Fruit fly (Drosophila melanogaster) whole organism, embryonic: ENCODE results near the gene loaf.

Experiments
- Awh ChIP-seq: fragments of 200-800 bp; sonication (Bioruptor generic); IDR thresholded peaks from 2 replicates; pipeline ENCODE4, ENCODE4 v1.3.6; 2022; ENCODE audit warnings: missing biosample characterization, missing genetic modification characterization
- BEAF-32 ChIP-seq: fragments of 200-800 bp; sonication (Bioruptor generic); optimal IDR thresholded peaks from 3 replicates; lab custom pipeline; 2017; ENCODE audit warnings: missing biosample characterization, missing genetic modification characterization, mild to moderate bottlenecking, moderate library complexity, missing genetic modification reagents
- Bgb ChIP-seq: fragments of 200-800 bp; sonication (Bioruptor generic); IDR thresholded peaks from 2 replicates; pipeline ENCODE4 v1.3.6; 2022; ENCODE audit warnings: missing biosample characterization, missing genetic modification characterization; ENCODE audit not compliant: partially characterized antibody
- CG10267 ChIP-seq: fragments of 200-800 bp; sonication (Bioruptor generic); optimal IDR thresholded peaks from 2 replicates; lab custom pipeline; 2018; ENCODE audit warnings: missing biosample characterization, mild to moderate bottlenecking, missing genetic modification characterization, moderate library complexity
- CG11247 ChIP-seq: fragments of 200-800 bp; sonication (Bioruptor generic); IDR thresholded peaks from 2 replicates; pipeline ENCODE4 v1.3.6; 2022; ENCODE audit warnings: missing biosample characterization, missing genetic modification characterization
- CG12299 ChIP-seq: fragments of 200-800 bp; sonication (Bioruptor generic); optimal IDR thresholded peaks from 2 replicates; lab custom pipeline; 2018; ENCODE audit warnings: missing biosample characterization, mild to moderate bottlenecking, missing genetic modification characterization
- CG12391 ChIP-seq: fragments of 200-800 bp; sonication (Bioruptor generic); optimal IDR thresholded peaks from 3 replicates; lab custom pipeline; 2018; ENCODE audit warnings: missing biosample characterization, mild to moderate bottlenecking, missing genetic modification characterization, moderate library complexity
- CG12659 ChIP-seq: fragments of 200-800 bp; sonication (Bioruptor generic); optimal IDR thresholded peaks from 3 replicates; lab custom pipeline; 2017; ENCODE audit warnings: mild to moderate bottlenecking, missing biosample characterization, missing genetic modification reagents, missing genetic modification characterization
- CG12942 ChIP-seq: fragments of 200-800 bp; sonication (Bioruptor generic); optimal IDR thresholded peaks from 3 replicates; lab custom pipeline; 2016; ENCODE audit warnings: missing biosample characterization, missing genetic modification characterization
- CG13624 ChIP-seq: fragments of 200-800 bp; sonication (Bioruptor generic); optimal IDR thresholded peaks from 2 replicates; lab custom pipeline; 2016; ENCODE audit warnings: missing biosample characterization, missing genetic modification characterization
- CG14710 ChIP-seq: fragments of 200-800 bp; sonication (Bioruptor generic); optimal IDR thresholded peaks from 3 replicates; lab custom pipeline; 2019; ENCODE audit warnings: missing biosample characterization, mild to moderate bottlenecking, missing genetic modification characterization, moderate library complexity
- CG15514 ChIP-seq: fragments of 200-800 bp; sonication (Bioruptor generic); optimal IDR thresholded peaks from 3 replicates; lab custom pipeline; 2017; ENCODE audit warnings: missing biosample characterization, missing genetic modification characterization, mild to moderate bottlenecking, moderate library complexity, missing genetic modification reagents
- CG2120 ChIP-seq: fragments of 200-800 bp; sonication (Bioruptor generic); optimal IDR thresholded peaks from 3 replicates; lab custom pipeline; 2016; ENCODE audit warnings: missing biosample characterization, missing genetic modification characterization
- CG30403 ChIP-seq: fragments of 200-800 bp; sonication (Bioruptor generic); optimal IDR thresholded peaks from 3 replicates; lab custom pipeline; 2016; ENCODE audit warnings: missing biosample characterization, missing genetic modification characterization
- CG4820 ChIP-seq: fragments of 200-800 bp; sonication (Bioruptor generic); optimal IDR thresholded peaks from 3 replicates; lab custom pipeline; 2016; ENCODE audit warnings: missing biosample characterization, missing genetic modification characterization
- CG6272 ChIP-seq: fragments of 200-800 bp; sonication (Bioruptor generic); IDR thresholded peaks from 2 replicates; pipeline ENCODE4 v1.3.6; 2022; ENCODE audit warnings: missing biosample characterization, missing genetic modification characterization
- CG8388 ChIP-seq: fragments of 200-800 bp; sonication (Bioruptor generic); optimal IDR thresholded peaks from 2 replicates; lab custom pipeline; 2019; ENCODE audit warnings: missing biosample characterization, mild to moderate bottlenecking, missing genetic modification characterization, moderate library complexity
- CG9727 ChIP-seq: fragments of 200-800 bp; sonication (Bioruptor generic); optimal IDR thresholded peaks from 3 replicates; lab custom pipeline; 2017; ENCODE audit warnings: missing biosample characterization, mild to moderate bottlenecking, missing genetic modification characterization
- CTCF ChIP-seq: fragments of 200-800 bp; sonication (Bioruptor generic); optimal IDR thresholded peaks from 2 replicates; lab custom pipeline; 2017; ENCODE audit warnings: missing biosample characterization, mild to moderate bottlenecking, missing genetic modification characterization, moderate library complexity
- E2f2 ChIP-seq: fragments of 200-800 bp; sonication (Bioruptor generic); IDR thresholded peaks from 2 replicates; pipeline ENCODE4 v1.3.6; 2022; ENCODE audit warnings: missing biosample characterization, missing genetic modification characterization
- Ets65A ChIP-seq: fragments of 200-800 bp; sonication (Bioruptor generic); peaks from one replicate; lab custom pipeline; 2016; ENCODE audit warnings: missing biosample characterization, missing genetic modification characterization
- Hr51 ChIP-seq, 2 experiments: fragments of 200-800 bp; sonication (Bioruptor generic); optimal IDR thresholded peaks; 2 replicates in 1 of 2; 3 replicates in 1 of 2; lab custom pipeline; 2016 to 2018; ENCODE audit warnings: missing biosample characterization in 2 of 2, missing genetic modification characterization in 2 of 2, mild to moderate bottlenecking in 1 of 2, moderate library complexity in 1 of 2
- MESR4 ChIP-seq: fragments of 200-800 bp; sonication (Bioruptor generic); optimal IDR thresholded peaks from 2 replicates; lab custom pipeline; 2018; ENCODE audit warnings: missing biosample characterization, mild to moderate bottlenecking, missing genetic modification characterization, moderate library complexity
- Pdp1 ChIP-seq, 2 experiments: fragments of 200-800 bp; sonication (Bioruptor generic); optimal IDR thresholded peaks; 3 replicates each; lab custom pipeline; 2016; ENCODE audit warnings: missing biosample characterization in 2 of 2, missing genetic modification characterization in 2 of 2, mild to moderate bottlenecking in 1 of 2, moderate library complexity in 1 of 2
- Ptx1 ChIP-seq: fragments of 200-800 bp; sonication (Bioruptor generic); IDR thresholded peaks from 2 replicates; pipeline ENCODE4 v1.3.6; 2022; ENCODE audit warnings: missing biosample characterization, missing genetic modification characterization
- Six4 ChIP-seq: fragments of 200-800 bp; sonication (Bioruptor generic); optimal IDR thresholded peaks from 2 replicates; lab custom pipeline; 2016; ENCODE audit warnings: missing biosample characterization, missing genetic modification characterization
- Sox100B ChIP-seq: fragments of 200-800 bp; sonication (Bioruptor generic); optimal IDR thresholded peaks from 3 replicates; lab custom pipeline; 2018; ENCODE audit warnings: missing biosample characterization, mild to moderate bottlenecking, missing genetic modification characterization
- Stat92E ChIP-seq, 3 experiments: fragments of >200 bp in 2 of 3; fragments of 200-800 bp in 1 of 3; sonication (Bioruptor generic) in 1 of 3; optimal IDR thresholded peaks; 2 replicates each; lab custom pipeline; 2017 to 2019; ENCODE audit warnings: missing biosample characterization in 3 of 3, missing genetic modification characterization in 3 of 3, mild to moderate bottlenecking in 1 of 3, moderate library complexity in 1 of 3
- YL-1 ChIP-seq: fragments of 200-800 bp; sonication (Bioruptor generic); optimal IDR thresholded peaks from 3 replicates; lab custom pipeline; 2017; ENCODE audit warnings: missing biosample characterization, mild to moderate bottlenecking, missing genetic modification characterization
- bab2 ChIP-seq: fragments of 200-800 bp; sonication (Bioruptor generic); optimal IDR thresholded peaks from 2 replicates; lab custom pipeline; 2016; ENCODE audit warnings: missing biosample characterization, missing genetic modification characterization
- bbx ChIP-seq: fragments of 200-800 bp; sonication (Bioruptor generic); IDR thresholded peaks from 2 replicates; pipeline ENCODE4 v1.3.6; 2022; ENCODE audit warnings: missing biosample characterization, missing genetic modification characterization; ENCODE audit not compliant: partially characterized antibody
- dan ChIP-seq: fragments of 200-800 bp; sonication (Bioruptor generic); IDR thresholded peaks from 2 replicates; pipeline ENCODE4 v1.3.6; 2022; ENCODE audit warnings: missing biosample characterization, missing genetic modification characterization
- disco-r ChIP-seq: fragments of 200-800 bp; sonication (Bioruptor generic); optimal IDR thresholded peaks from 2 replicates; lab custom pipeline; 2016; ENCODE audit warnings: missing biosample characterization, missing genetic modification characterization
- fru ChIP-seq: fragments of >200 bp; optimal IDR thresholded peaks from 2 replicates; lab custom pipeline; 2017
- gfzf ChIP-seq: fragments of 200-800 bp; sonication (Bioruptor generic); optimal IDR thresholded peaks from 2 replicates; lab custom pipeline; 2016; ENCODE audit warnings: missing biosample characterization, mild to moderate bottlenecking, missing genetic modification characterization, moderate library complexity
- hkb ChIP-seq, 2 experiments: fragments of 200-800 bp in 1 of 2; fragments of >200 bp in 1 of 2; sonication (Bioruptor generic) in 1 of 2; IDR thresholded peaks in 1 of 2; optimal IDR thresholded peaks in 1 of 2; 2 replicates each; pipeline versions ENCODE4 v1.3.6 to Lab custom; 2017 to 2022; ENCODE audit warnings: missing biosample characterization in 1 of 2, missing genetic modification characterization in 1 of 2
- ken ChIP-seq: fragments of 200-800 bp; sonication (Bioruptor generic); IDR thresholded peaks from 3 replicates; pipeline ENCODE4 v1.3.6; 2022; ENCODE audit warnings: missing biosample characterization, missing genetic modification characterization
- lilli ChIP-seq: fragments of 200-800 bp; sonication (Bioruptor generic); optimal IDR thresholded peaks from 3 replicates; lab custom pipeline; 2016; ENCODE audit warnings: missing biosample characterization, missing genetic modification characterization
- pzg ChIP-seq: fragments of 200-800 bp; sonication (Bioruptor generic); optimal IDR thresholded peaks from 3 replicates; lab custom pipeline; 2018; ENCODE audit warnings: missing biosample characterization, mild to moderate bottlenecking, missing genetic modification characterization, moderate library complexity
- sc ChIP-seq, 3 experiments: fragments of >200 bp in 2 of 3; fragments of 200-800 bp in 1 of 3; sonication (Bioruptor generic) in 1 of 3; optimal IDR thresholded peaks; 2 replicates in 2 of 3; 3 replicates in 1 of 3; lab custom pipeline; 2017; ENCODE audit warnings: mild to moderate bottlenecking in 1 of 3, missing biosample characterization in 1 of 3, missing genetic modification characterization in 1 of 3, missing genetic modification reagents in 1 of 3
- sens ChIP-seq: fragments of 200-800 bp; sonication (Bioruptor generic); peaks from one replicate; lab custom pipeline; 2016; ENCODE audit warnings: missing biosample characterization, missing genetic modification characterization
- shn ChIP-seq: fragments of 200-800 bp; sonication (Bioruptor generic); optimal IDR thresholded peaks from 3 replicates; lab custom pipeline; 2016; ENCODE audit warnings: missing biosample characterization, missing genetic modification characterization
- so ChIP-seq: fragments of 200-800 bp; sonication (Bioruptor generic); IDR thresholded peaks from 3 replicates; pipeline ENCODE4 v1.3.6; 2022; ENCODE audit warnings: missing biosample characterization, missing genetic modification characterization
- stc ChIP-seq: fragments of 200-800 bp; sonication (Bioruptor generic); IDR thresholded peaks from 2 replicates; pipeline ENCODE4 v1.3.6; 2022; ENCODE audit warnings: missing biosample characterization, missing genetic modification characterization
- stwl ChIP-seq: fragments of 200-800 bp; sonication (Bioruptor generic); optimal IDR thresholded peaks from 3 replicates; lab custom pipeline; 2018; ENCODE audit warnings: missing biosample characterization, mild to moderate bottlenecking, missing genetic modification characterization, moderate library complexity
- sug ChIP-seq: fragments of 200-800 bp; optimal IDR thresholded peaks from 2 replicates; lab custom pipeline; 2019; ENCODE audit warnings: missing biosample characterization, mild to moderate bottlenecking, missing genetic modification characterization, moderate library complexity
- tgo ChIP-seq: fragments of 200-800 bp; sonication (Bioruptor generic); IDR thresholded peaks from 3 replicates; pipeline ENCODE4 v1.3.6; 2022; ENCODE audit warnings: missing biosample characterization, missing genetic modification characterization
- unpg ChIP-seq: fragments of 200-800 bp; sonication (Bioruptor generic); optimal IDR thresholded peaks from 3 replicates; lab custom pipeline; 2018; ENCODE audit warnings: missing biosample characterization, mild to moderate bottlenecking, missing genetic modification characterization, moderate library complexity
- vvl ChIP-seq: fragments of 200-800 bp; sonication (Bioruptor generic); IDR thresholded peaks from 2 replicates; pipeline ENCODE4 v1.3.6; 2022; ENCODE audit warnings: missing biosample characterization, missing genetic modification characterization
- yki ChIP-seq: fragments of >200 bp; optimal IDR thresholded peaks from 3 replicates; lab custom pipeline; 2018

Gene loaf

DNA sequence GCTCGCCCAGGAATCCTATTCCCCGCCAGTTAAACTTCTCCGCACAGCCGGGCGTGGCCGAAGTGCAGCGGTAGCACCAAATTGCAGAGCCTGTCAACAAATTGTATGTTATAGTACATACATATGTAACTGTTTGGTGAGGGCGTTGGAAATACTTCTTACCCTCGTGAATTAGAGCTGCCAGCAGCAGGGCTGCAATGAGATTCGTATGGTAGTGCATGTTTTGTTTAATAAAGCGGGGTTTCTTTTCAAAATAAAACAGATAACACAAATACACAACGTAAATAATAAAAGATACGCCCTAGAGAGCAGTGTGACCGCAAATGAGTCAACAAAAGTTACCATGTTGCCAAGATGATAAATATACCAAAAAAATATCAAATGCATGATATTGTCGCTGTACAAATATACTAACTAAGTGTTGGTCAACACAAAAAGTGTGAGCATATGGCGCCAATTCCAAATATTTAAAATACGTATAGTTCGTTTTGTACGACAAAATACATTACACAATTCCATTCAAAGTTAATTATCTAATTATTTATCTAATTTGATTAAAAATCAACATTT is 54.8 kb downstream of the loaf start, which contains the start of gene crim (continued):
- TF ChIP-seq CG11247 (GFP tag; lab: Robert Waterston, UW) (no peak), CG12659 (GFP tag; lab: Kevin White, UChicago) (peak; percentile 15), MESR4 (peak; percentile 88), E2f2 (GFP tag; lab: Robert Waterston, UW) (peak; percentile 98), lilli (GFP tag; lab: Kevin White, UChicago) (no peak), sens (peak; percentile 25), bab2 (GFP tag; lab: Kevin White, UChicago) (no peak), yki (lab: Kevin White, UChicago) (no peak), CG9727 (no peak), YL-1 (GFP tag; lab: Kevin White, UChicago) (peak; percentile 87), stwl (tag; lab: Kevin White, UChicago) (peak; percentile 81), unpg (GFP tag; lab: Kevin White, UChicago) (peak; percentile 3), CG4820 (GFP tag; lab: Kevin White, UChicago) (no peak), CG8388 (GFP tag; lab: Kevin White, UChicago) (no peak), CTCF (peak; percentile 18), so (GFP tag; lab: Robert Waterston, UW) (0 out of 3 replicates have a peak, but pooled peaks have one; percentile 34), CG12391 (tag; lab: Kevin White, UChicago) (peak; percentile 11), Pdp1 (GFP tag; optimal IDR thresholded peaks at IDR 0.05; lab: Kevin White, UChicago) (peak in 1 of 2 experiments; percentile 45), BEAF-32 (GFP tag; lab: Kevin White, UChicago) (peak; percentile 34), CG14710 (tag; lab: Kevin White, UChicago) (peak; percentile 62), CG30403 (GFP tag; lab: Kevin White, UChicago) (peak; percentile 12), pzg (GFP tag; lab: Kevin White, UChicago) (peak; percentile 96), Six4 (no peak), Ptx1 (no peak), dan (GFP tag; lab: Robert Waterston, UW) (no peak), Ets65A (GFP tag; lab: Kevin White, UChicago) (no peak), Hr51 (GFP tag; optimal IDR thresholded peaks at IDR 0.05; lab: Kevin White, UChicago) (no peak), Awh (GFP tag; lab: Robert Waterston, UW) (0 out of 2 replicates have a peak, but pooled peaks have one; percentile 38), Bgb (peak; percentile 30; the same call in 1 of the 2 replicates), stc (GFP tag; lab: Robert Waterston, UW) (no peak), sug (tag; lab: Kevin White, UChicago) (peak; percentile 23), gfzf (GFP tag; lab: Kevin White, UChicago) (peak; percentile 92), fru (no peak), tgo (GFP tag; lab: Robert Waterston, UW) (no peak), ken (GFP tag; lab: Robert Waterston, UW) (no peak), bbx (no peak), CG10267 (tag; lab: Kevin White, UChicago) (peak; percentile 97), disco-r (no peak), vvl (0 out of 2 replicates have a peak, but pooled peaks have one; percentile 18), CG15514 (GFP tag; lab: Kevin White, UChicago) (peak; percentile 74), Stat92E (GFP tag; optimal IDR thresholded peaks at IDR 0.05; lab: Kevin White, UChicago) (peak in 1 of 3 experiments; percentile 68), Sox100B (GFP tag; lab: Kevin White, UChicago) (no peak), CG2120 (GFP tag; lab: Kevin White, UChicago) (peak; percentile 13), CG12942 (GFP tag; lab: Kevin White, UChicago) (no peak), CG6272 (GFP tag; lab: Robert Waterston, UW) (no peak), CG13624 (GFP tag; lab: Kevin White, UChicago) (peak; percentile 30), hkb (optimal IDR thresholded peaks at IDR 0.05; lab: Kevin White, UChicago) (no peak), hkb (GFP tag; IDR thresholded peaks at IDR 0.05; lab: Robert Waterston, UW) (0 out of 2 replicates have a peak, but pooled peaks have one; percentile 27), shn (no peak), sc (optimal IDR thresholded peaks at IDR 0.05; lab: Kevin White, UChicago) (no peak), sc (GFP tag; optimal IDR thresholded peaks at IDR 0.05; lab: Kevin White, UChicago) (no peak), CG12299 (tag; lab: Kevin White, UChicago) (no peak)
